Worm (Caenorhabditis elegans) whole organism, young adult: ENCODE results near the gene C44B7.5.

ENCODE experiments used
- B0261.1 ChIP-seq: sonication (generic microtip); optimal IDR thresholded peaks from 2 replicates; lab custom pipeline; 2016; ENCODE audit warnings: mild to moderate bottlenecking, missing genetic modification characterization, moderate library complexity, missing compliant biosample characterization
- F10E7.11 ChIP-seq: sonication (generic microtip); optimal IDR thresholded peaks from 2 replicates; lab custom pipeline; 2017; ENCODE audit warnings: mild to moderate bottlenecking, missing genetic modification characterization, moderate library complexity, missing compliant biosample characterization
- F22D6.2 ChIP-seq: sonication (generic microtip); optimal IDR thresholded peaks from 2 replicates; lab custom pipeline; 2016; ENCODE audit warnings: mild to moderate bottlenecking, missing genetic modification characterization, missing compliant biosample characterization
- K12H6.12 ChIP-seq: fragments of 200-800 bp; sonication (Bioruptor generic); optimal IDR thresholded peaks from 2 replicates; lab custom pipeline; 2018; ENCODE audit warnings: mild to moderate bottlenecking, missing genetic modification characterization, missing compliant biosample characterization
- attf-3 ChIP-seq: fragments of 200-800 bp; sonication (Bioruptor generic); conservative IDR thresholded peaks from 2 replicates; pipeline ENCODE4 v1.3.6; 2022; ENCODE audit warnings: missing genetic modification reagents, missing genetic modification characterization, missing compliant biosample characterization
- dpl-1 ChIP-seq: fragments of 150-350 bp; optimal IDR thresholded peaks from 2 replicates; lab custom pipeline; 2014; ENCODE audit warnings: missing biosample characterization, missing genetic modification reagents, missing genetic modification characterization
- him-1 ChIP-seq: sonication (generic microtip); optimal IDR thresholded peaks from 2 replicates; lab custom pipeline; 2016; ENCODE audit warnings: missing genotype, missing genetic modification reagents, missing genetic modification characterization, missing compliant biosample characterization
- snpc-1.1 ChIP-seq: sonication (generic microtip); optimal IDR thresholded peaks from 2 replicates; lab custom pipeline; 2017; ENCODE audit warnings: missing genetic modification characterization, mild to moderate bottlenecking, missing compliant biosample characterization, antibody characterized with exemption, moderate library complexity, missing genotype, missing genetic modification reagents; ENCODE audit not compliant: insufficient read depth
- snpc-4 ChIP-seq, 5 experiments: fragments of 150-350 bp in 1 of 5; sonication (generic microtip) in 4 of 5; optimal IDR thresholded peaks; 2 replicates each; lab custom pipeline; 2014 to 2018; ENCODE audit warnings: missing genetic modification characterization in 5 of 5, missing biosample characterization in 3 of 5, antibody characterized with exemption in 2 of 5, mild to moderate bottlenecking in 2 of 5, missing compliant biosample characterization in 2 of 5, missing genotype in 2 of 5, moderate library complexity in 2 of 5, missing genetic modification reagents in 1 of 5
- unc-62 ChIP-seq: fragments of 150-350 bp; optimal IDR thresholded peaks from 2 replicates; lab custom pipeline; 2014; ENCODE audit warnings: missing biosample characterization, missing genetic modification reagents, missing genetic modification characterization
- zim-3 ChIP-seq: sonication (generic microtip); optimal IDR thresholded peaks from 2 replicates; lab custom pipeline; 2017; ENCODE audit warnings: mild to moderate bottlenecking, missing genetic modification characterization, moderate library complexity, missing compliant biosample characterization

DNA sequence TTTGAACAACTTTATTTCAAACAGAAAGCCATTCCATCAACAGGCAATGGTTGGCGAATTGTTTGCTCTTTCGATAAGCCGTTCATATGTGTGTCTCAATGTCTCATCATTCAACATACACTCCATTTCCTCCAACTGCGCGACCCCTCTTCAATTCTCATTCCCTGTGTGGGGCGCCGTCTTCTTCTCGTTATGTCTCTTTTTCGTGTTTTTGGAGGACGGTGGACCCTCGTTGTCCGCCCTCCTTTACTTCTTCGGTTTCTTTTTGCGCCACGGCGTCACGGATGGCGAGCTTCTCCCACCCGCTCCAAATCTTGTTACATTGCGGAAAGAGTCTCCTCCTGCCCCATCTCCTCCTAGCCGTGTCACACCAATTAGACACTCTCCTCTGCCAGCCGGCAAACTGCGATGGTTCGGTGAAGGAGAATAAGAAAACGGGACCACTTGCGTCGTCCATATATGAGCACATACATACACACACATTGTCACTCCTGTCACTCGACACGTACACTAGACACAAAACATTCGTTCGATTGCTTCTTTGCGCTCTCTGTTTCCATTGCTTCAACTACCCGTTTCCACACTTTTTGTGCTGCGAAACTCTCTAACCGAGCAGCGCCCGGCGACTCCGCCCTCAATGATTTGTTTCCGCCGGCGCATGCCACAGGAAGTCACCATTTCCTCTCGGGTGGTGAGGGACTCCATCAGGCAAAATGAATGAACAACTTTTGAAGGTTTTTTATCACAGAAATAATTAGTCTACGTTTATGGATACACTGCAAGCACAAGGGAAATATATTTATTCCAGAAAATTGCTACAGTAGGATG lies 44.1 kb downstream of the C44B7.5 start:
- TF ChIP-seq unc-62 (GFP tag; lab: Kevin White, UChicago) (no peak), F22D6.2 (tag; lab: Kevin White, UChicago) (no peak), snpc-1.1 (tag; lab: Kevin White, UChicago) (no peak), F10E7.11 (tag; lab: Kevin White, UChicago) (no peak), dpl-1 (GFP tag; lab: Kevin White, UChicago) (no peak), him-1 (tag; lab: Kevin White, UChicago) (no peak), snpc-4 (GFP tag; optimal IDR thresholded peaks at IDR 0.05; lab: Kevin White, UChicago) (no peak), snpc-4 (tag; optimal IDR thresholded peaks at IDR 0.05; lab: Kevin White, UChicago) (no peak), zim-3 (tag; lab: Kevin White, UChicago) (no peak), attf-3 (GFP tag; lab: Robert Waterston, UW) (no peak), B0261.1 (tag; lab: Kevin White, UChicago) (no peak), K12H6.12 (no peak)
